Fruit fly (Drosophila melanogaster) whole organism, embryonic: Measurements from ENCODE around the gene Pbgs.

Source experiments
- Bteb2 ChIP-seq: fragments of 200-800 bp; sonication (Bioruptor generic); optimal IDR thresholded peaks from 2 replicates; lab custom pipeline; 2016; ENCODE audit warnings: missing biosample characterization, missing genetic modification characterization
- CG10147 ChIP-seq: fragments of 200-800 bp; sonication (Bioruptor generic); optimal IDR thresholded peaks from 2 replicates; lab custom pipeline; 2019; ENCODE audit warnings: missing biosample characterization, mild to moderate bottlenecking, missing genetic modification characterization, moderate library complexity
- CG10209 ChIP-seq: fragments of 200-800 bp; sonication (Bioruptor generic); optimal IDR thresholded peaks from 3 replicates; lab custom pipeline; 2017; ENCODE audit warnings: missing biosample characterization, mild to moderate bottlenecking, missing genetic modification characterization, missing genetic modification reagents
- CG10267 ChIP-seq: fragments of 200-800 bp; sonication (Bioruptor generic); optimal IDR thresholded peaks from 2 replicates; lab custom pipeline; 2018; ENCODE audit warnings: missing biosample characterization, mild to moderate bottlenecking, missing genetic modification characterization, moderate library complexity
- CG11560 ChIP-seq: fragments of 200-800 bp; sonication (Bioruptor generic); IDR thresholded peaks from 3 replicates; pipeline ENCODE4 v1.3.6; 2022; ENCODE audit warnings: missing biosample characterization, missing genetic modification characterization
- CG12104 ChIP-seq: fragments of 200-800 bp; sonication (Bioruptor generic); optimal IDR thresholded peaks from 3 replicates; lab custom pipeline; 2016; ENCODE audit warnings: missing biosample characterization, missing genetic modification characterization
- CG15011 ChIP-seq: fragments of 200-800 bp; sonication (Bioruptor generic); optimal IDR thresholded peaks from 3 replicates; lab custom pipeline; 2018; ENCODE audit warnings: missing biosample characterization, mild to moderate bottlenecking, missing genetic modification characterization
- CG15601 ChIP-seq: fragments of 200-800 bp; sonication (Bioruptor generic); optimal IDR thresholded peaks from 3 replicates; lab custom pipeline; 2019; ENCODE audit warnings: missing biosample characterization, mild to moderate bottlenecking, missing genetic modification characterization, moderate library complexity
- CG17359 ChIP-seq: fragments of 200-800 bp; sonication (Bioruptor generic); optimal IDR thresholded peaks from 3 replicates; lab custom pipeline; 2018; ENCODE audit warnings: missing biosample characterization, mild to moderate bottlenecking, missing genetic modification characterization, moderate library complexity
- CG17612 ChIP-seq: fragments of 200-800 bp; sonication (Bioruptor generic); IDR thresholded peaks from 2 replicates; pipeline ENCODE4 v1.3.6; 2022; ENCODE audit warnings: missing biosample characterization, missing genetic modification characterization
- CG17829 ChIP-seq: fragments of 200-800 bp; optimal IDR thresholded peaks from 2 replicates; lab custom pipeline; 2019; ENCODE audit warnings: missing biosample characterization, mild to moderate bottlenecking, missing genetic modification characterization, moderate library complexity
- CG2129 ChIP-seq: fragments of 200-800 bp; sonication (Bioruptor generic); IDR thresholded peaks from 2 replicates; pipeline ENCODE4 v1.3.6; 2022; ENCODE audit warnings: missing biosample characterization, missing genetic modification characterization; ENCODE audit not compliant: partially characterized antibody
- CG32767 ChIP-seq: fragments of 200-800 bp; sonication (Bioruptor generic); IDR thresholded peaks from 2 replicates; pipeline ENCODE4 v1.3.6; 2022; ENCODE audit warnings: missing biosample characterization, missing genetic modification characterization
- CG4424 ChIP-seq: fragments of 200-800 bp; sonication (Bioruptor generic); optimal IDR thresholded peaks from 3 replicates; lab custom pipeline; 2016; ENCODE audit warnings: missing biosample characterization, missing genetic modification characterization
- CG5953 ChIP-seq: fragments of 200-800 bp; sonication (Bioruptor generic); IDR thresholded peaks from 2 replicates; pipeline ENCODE4 v1.3.6; 2022; ENCODE audit warnings: missing biosample characterization, missing genetic modification characterization
- CG6813 ChIP-seq: fragments of 200-800 bp; sonication (Bioruptor generic); optimal IDR thresholded peaks from 2 replicates; lab custom pipeline; 2017; ENCODE audit warnings: missing biosample characterization, missing genetic modification characterization, mild to moderate bottlenecking, moderate library complexity, missing genetic modification reagents
- CG6854 ChIP-seq: fragments of 200-800 bp; sonication (Bioruptor generic); optimal IDR thresholded peaks from 3 replicates; lab custom pipeline; 2017; ENCODE audit warnings: missing biosample characterization, mild to moderate bottlenecking, missing genetic modification characterization
- CG7786 ChIP-seq: fragments of 200-800 bp; sonication (Bioruptor generic); optimal IDR thresholded peaks from 2 replicates; lab custom pipeline; 2016; ENCODE audit warnings: missing biosample characterization, missing genetic modification characterization
- CoRest ChIP-seq: fragments of 200-800 bp; sonication (Bioruptor generic); optimal IDR thresholded peaks from 3 replicates; lab custom pipeline; 2018; ENCODE audit warnings: missing biosample characterization, mild to moderate bottlenecking, missing genetic modification characterization, moderate library complexity
- D ChIP-seq, 2 experiments: fragments of 200-800 bp in 1 of 2; fragments of >200 bp in 1 of 2; sonication (Bioruptor generic) in 1 of 2; optimal IDR thresholded peaks; 2 replicates in 1 of 2; 3 replicates in 1 of 2; lab custom pipeline; 2017; ENCODE audit warnings: mild to moderate bottlenecking in 1 of 2, missing biosample characterization in 1 of 2, missing genetic modification characterization in 1 of 2, missing genetic modification reagents in 1 of 2
- D19A ChIP-seq: fragments of 200-800 bp; optimal IDR thresholded peaks from 3 replicates; lab custom pipeline; 2019; ENCODE audit warnings: missing biosample characterization, mild to moderate bottlenecking, missing genetic modification characterization, moderate library complexity
- D19B ChIP-seq: fragments of 200-800 bp; sonication (Bioruptor generic); optimal IDR thresholded peaks from 2 replicates; lab custom pipeline; 2017; ENCODE audit warnings: missing biosample characterization, mild to moderate bottlenecking, missing genetic modification characterization
- Dek ChIP-seq: fragments of 200-800 bp; sonication (Bioruptor generic); optimal IDR thresholded peaks from 3 replicates; lab custom pipeline; 2019; ENCODE audit warnings: missing biosample characterization, mild to moderate bottlenecking, missing genetic modification characterization, moderate library complexity
- ERR ChIP-seq: fragments of 200-800 bp; sonication (Bioruptor generic); optimal IDR thresholded peaks from 2 replicates; lab custom pipeline; 2016; ENCODE audit warnings: missing biosample characterization, missing genetic modification characterization
- Hr78 ChIP-seq, 2 experiments: fragments of 200-800 bp in 1 of 2; fragments of >200 bp in 1 of 2; sonication (Bioruptor generic) in 1 of 2; optimal IDR thresholded peaks; 2 replicates each; lab custom pipeline; 2017 to 2019; ENCODE audit warnings: missing biosample characterization in 2 of 2, missing genetic modification characterization in 2 of 2, mild to moderate bottlenecking in 1 of 2, moderate library complexity in 1 of 2
- Hsf ChIP-seq: fragments of 200-800 bp; sonication (Bioruptor generic); optimal IDR thresholded peaks from 3 replicates; lab custom pipeline; 2016; ENCODE audit warnings: missing biosample characterization, missing genetic modification characterization
- Med ChIP-seq: fragments of 200-800 bp; sonication (Bioruptor generic); peaks from one replicate; lab custom pipeline; 2016; ENCODE audit warnings: missing biosample characterization, missing genetic modification characterization, mild to moderate bottlenecking, inconsistent platforms, moderate library complexity
- Meics ChIP-seq: fragments of 200-800 bp; sonication (Bioruptor generic); optimal IDR thresholded peaks from 2 replicates; lab custom pipeline; 2017; ENCODE audit warnings: missing biosample characterization, mild to moderate bottlenecking, missing genetic modification characterization
- Nf-YB ChIP-seq: fragments of 200-800 bp; sonication (Bioruptor generic); optimal IDR thresholded peaks from 3 replicates; lab custom pipeline; 2019; ENCODE audit warnings: missing biosample characterization, mild to moderate bottlenecking, missing genetic modification characterization, moderate library complexity
- Nf-YC ChIP-seq: fragments of 200-800 bp; optimal IDR thresholded peaks from 3 replicates; lab custom pipeline; 2019; ENCODE audit warnings: missing biosample characterization, mild to moderate bottlenecking, missing genetic modification characterization, moderate library complexity
- Oaz ChIP-seq: fragments of 200-800 bp; sonication (Bioruptor generic); IDR thresholded peaks from 2 replicates; pipeline ENCODE4 v1.3.6; 2022; ENCODE audit warnings: missing biosample characterization, missing genetic modification characterization
- Rfx ChIP-seq: fragments of 200-800 bp; sonication (Bioruptor generic); IDR thresholded peaks from 2 replicates; pipeline ENCODE4 v1.3.6; 2022; ENCODE audit warnings: missing biosample characterization, missing genetic modification characterization
- Sox100B ChIP-seq: fragments of 200-800 bp; sonication (Bioruptor generic); optimal IDR thresholded peaks from 3 replicates; lab custom pipeline; 2018; ENCODE audit warnings: missing biosample characterization, mild to moderate bottlenecking, missing genetic modification characterization
- Ssrp ChIP-seq: fragments of 200-800 bp; sonication (Bioruptor generic); optimal IDR thresholded peaks from 2 replicates; lab custom pipeline; 2018; ENCODE audit warnings: missing biosample characterization, mild to moderate bottlenecking, missing genetic modification characterization, moderate library complexity
- ab ChIP-seq: fragments of 200-800 bp; sonication (Bioruptor generic); optimal IDR thresholded peaks from 2 replicates; lab custom pipeline; 2016; ENCODE audit warnings: missing biosample characterization, missing genetic modification characterization
- ase ChIP-seq: fragments of 200-800 bp; sonication (Bioruptor generic); IDR thresholded peaks from 3 replicates; pipeline ENCODE4 v1.3.6; 2022; ENCODE audit warnings: missing biosample characterization, missing genetic modification characterization
- bigmax ChIP-seq: fragments of 200-800 bp; sonication (Bioruptor generic); optimal IDR thresholded peaks from 2 replicates; lab custom pipeline; 2018; ENCODE audit warnings: missing biosample characterization, mild to moderate bottlenecking, missing genetic modification characterization
- cato ChIP-seq: fragments of 200-800 bp; sonication (Bioruptor generic); optimal IDR thresholded peaks from 2 replicates; lab custom pipeline; 2016; ENCODE audit warnings: missing biosample characterization, missing genetic modification characterization, borderline replicate concordance
- dmrt11E ChIP-seq: fragments of 200-800 bp; sonication (Bioruptor generic); optimal IDR thresholded peaks from 3 replicates; lab custom pipeline; 2018; ENCODE audit warnings: missing biosample characterization, mild to moderate bottlenecking, missing genetic modification characterization, moderate library complexity
- h ChIP-seq: fragments of >200 bp; optimal IDR thresholded peaks from 2 replicates; lab custom pipeline; 2017
- insv ChIP-seq, 2 experiments: fragments of 200-800 bp; sonication (Bioruptor generic); optimal IDR thresholded peaks; 3 replicates each; lab custom pipeline; 2016 to 2018; ENCODE audit warnings: missing biosample characterization in 2 of 2, missing genetic modification characterization in 2 of 2
- lab ChIP-seq: fragments of 200-800 bp; sonication (Bioruptor generic); optimal IDR thresholded peaks from 3 replicates; lab custom pipeline; 2017; ENCODE audit warnings: missing biosample characterization, missing genetic modification characterization, mild to moderate bottlenecking, moderate library complexity, missing genetic modification reagents
- lilli ChIP-seq: fragments of 200-800 bp; sonication (Bioruptor generic); optimal IDR thresholded peaks from 3 replicates; lab custom pipeline; 2016; ENCODE audit warnings: missing biosample characterization, missing genetic modification characterization
- pho ChIP-seq: fragments of 200-800 bp; sonication (Bioruptor generic); optimal IDR thresholded peaks from 2 replicates; lab custom pipeline; 2016; ENCODE audit warnings: missing biosample characterization, missing genetic modification characterization
- phol ChIP-seq: fragments of 200-800 bp; sonication (Bioruptor generic); optimal IDR thresholded peaks from 3 replicates; lab custom pipeline; 2018; ENCODE audit warnings: missing biosample characterization, mild to moderate bottlenecking, missing genetic modification characterization, moderate library complexity
- pum ChIP-seq: fragments of 200-800 bp; sonication (Bioruptor generic); optimal IDR thresholded peaks from 2 replicates; lab custom pipeline; 2016; ENCODE audit warnings: missing biosample characterization, missing genetic modification characterization
- rib ChIP-seq: fragments of 200-800 bp; sonication (Bioruptor generic); IDR thresholded peaks from 2 replicates; pipeline ENCODE4 v1.3.6; 2022; ENCODE audit warnings: missing biosample characterization, missing genetic modification characterization
- salm ChIP-seq: fragments of 200-800 bp; sonication (Bioruptor generic); optimal IDR thresholded peaks from 2 replicates; lab custom pipeline; 2018; ENCODE audit warnings: missing biosample characterization, mild to moderate bottlenecking, missing genetic modification characterization
- shn ChIP-seq: fragments of 200-800 bp; sonication (Bioruptor generic); optimal IDR thresholded peaks from 3 replicates; lab custom pipeline; 2016; ENCODE audit warnings: missing biosample characterization, missing genetic modification characterization
- sug ChIP-seq: fragments of 200-800 bp; optimal IDR thresholded peaks from 2 replicates; lab custom pipeline; 2019; ENCODE audit warnings: missing biosample characterization, mild to moderate bottlenecking, missing genetic modification characterization, moderate library complexity
- z ChIP-seq: fragments of 200-800 bp; sonication (Bioruptor generic); IDR thresholded peaks from 3 replicates; pipeline ENCODE4 v1.3.6; 2022; ENCODE audit warnings: missing biosample characterization, missing genetic modification characterization

The Pbgs gene

dm6 chr3L:12269867-12270266 is 1.3 kb downstream of the Pbgs start (continued):
- TF ChIP-seq D19B (GFP tag; lab: Kevin White, UChicago) (peak; percentile 23), Dek (tag; lab: Kevin White, UChicago) (peak; percentile 26), Med (peak; percentile 13), CG17359 (tag; lab: Kevin White, UChicago) (peak; percentile 48), cato (GFP tag; lab: Kevin White, UChicago) (no peak), CG17829 (tag; lab: Kevin White, UChicago) (no peak), lilli (GFP tag; lab: Kevin White, UChicago) (no peak), h (no peak), CG4424 (GFP tag; lab: Kevin White, UChicago) (no peak), dmrt11E (no peak), z (GFP tag; lab: Robert Waterston, UW) (no peak), CG6813 (no peak), pho (GFP tag; lab: Kevin White, UChicago) (no peak), Hsf (GFP tag; lab: Kevin White, UChicago) (peak; percentile 7), phol (tag; lab: Kevin White, UChicago) (peak; percentile 26), CG15601 (tag; lab: Kevin White, UChicago) (no peak), CoRest (peak; percentile 48), Oaz (GFP tag; lab: Robert Waterston, UW) (no peak), CG5953 (no peak), CG7786 (no peak), CG10267 (tag; lab: Kevin White, UChicago) (peak; percentile 25), CG10209 (GFP tag; lab: Kevin White, UChicago) (no peak), Sox100B (GFP tag; lab: Kevin White, UChicago) (peak; percentile 49), CG2129 (no peak), Hr78 (GFP tag; optimal IDR thresholded peaks at IDR 0.05; lab: Kevin White, UChicago) (no peak), lab (GFP tag; lab: Kevin White, UChicago) (peak; percentile 79), CG11560 (no peak), rib (no peak), Nf-YB (GFP tag; lab: Kevin White, UChicago) (no peak), salm (tag; lab: Kevin White, UChicago) (no peak), pum (GFP tag; lab: Kevin White, UChicago) (no peak), CG32767 (GFP tag; lab: Robert Waterston, UW) (0 out of 2 replicates have a peak, but pooled peaks have one; percentile 35), CG6854 (GFP tag; lab: Kevin White, UChicago) (peak; percentile 15), Nf-YC (tag; lab: Kevin White, UChicago) (peak; percentile 37), shn (GFP tag; lab: Kevin White, UChicago) (no peak), Rfx (GFP tag; lab: Robert Waterston, UW) (peak; percentile 34; the same call in 1 of the 2 replicates), CG12104 (GFP tag; lab: Kevin White, UChicago) (no peak), insv (GFP tag; optimal IDR thresholded peaks at IDR 0.05; lab: Kevin White, UChicago) (no peak), Meics (GFP tag; lab: Kevin White, UChicago) (peak; percentile 64), ERR (GFP tag; lab: Kevin White, UChicago) (no peak), ase (GFP tag; lab: Robert Waterston, UW) (no peak), CG10147 (peak; percentile 55), Bteb2 (GFP tag; lab: Kevin White, UChicago) (no peak), bigmax (GFP tag; lab: Kevin White, UChicago) (no peak), CG17612 (GFP tag; lab: Robert Waterston, UW) (no peak), ab (GFP tag; lab: Kevin White, UChicago) (no peak), Ssrp (tag; lab: Kevin White, UChicago) (peak; percentile 2), D19A (tag; lab: Kevin White, UChicago) (peak; percentile 31), sug (tag; lab: Kevin White, UChicago) (peak; percentile 54), D (optimal IDR thresholded peaks at IDR 0.05; lab: Kevin White, UChicago) (no peak), D (GFP tag; optimal IDR thresholded peaks at IDR 0.05; lab: Kevin White, UChicago) (no peak), CG15011 (peak; percentile 30)
